Worm (Caenorhabditis elegans): Measurements from ENCODE around the gene K02E10.4.

The K02E10.4 gene

ce11 chrX:2482622-2483021 lies 441 bp upstream of the K02E10.4 start, which contains the start of gene K02E10.6:
K02E10.6 (minus strand) TSS chrX:2482770.
- TF ChIP-seq mep-1 (tag; optimal IDR thresholded peaks at IDR 0.05) (no peak), lsy-2 (tag; optimal IDR thresholded peaks at IDR 0.05) (no peak), elt-2 (tag; optimal IDR thresholded peaks at IDR 0.05) (peak; percentile 14), lin-35 (GFP tag; optimal IDR thresholded peaks at IDR 0.05) (peak in 1 of 2 experiments; percentile 23)

ce11 chrX:2488526-2489098 lies 5.5 kb downstream of the K02E10.4 start, which contains the start of gene hid-1:
hid-1 (plus strand) TSS chrX:2489048.
- TF ChIP-seq tbx-2 (tag; optimal IDR thresholded peaks at IDR 0.05) = peak; percentile 9
- no peak for TF ChIP-seq grh-1 (GFP tag; IDR thresholded peaks at IDR 0.05)
- TF ChIP-seq egl-13 (tag; optimal IDR thresholded peaks at IDR 0.05) = peak; percentile 57
- TF ChIP-seq lin-14 (GFP tag; optimal IDR thresholded peaks at IDR 0.05) = peak; percentile 83
- peak in 1 of 3 experiments; percentile 53 for TF ChIP-seq ceh-82 (tag; optimal IDR thresholded peaks at IDR 0.05)
- TF ChIP-seq ztf-11 (tag; optimal IDR thresholded peaks at IDR 0.05) = peak in 1 of 2 experiments; percentile 46
- peak; percentile 4 for TF ChIP-seq xbp-1 (tag; optimal IDR thresholded peaks at IDR 0.05)
- TF ChIP-seq swsn-7 (tag; optimal IDR thresholded peaks at IDR 0.05) = peak; percentile 13
- peak in 1 of 2 experiments; percentile 11 for TF ChIP-seq lsy-2 (tag; optimal IDR thresholded peaks at IDR 0.05)
- peak; percentile 29 for TF ChIP-seq nhr-47 (tag; optimal IDR thresholded peaks at IDR 0.05)
- TF ChIP-seq unc-86 (tag; optimal IDR thresholded peaks at IDR 0.05) = peak; percentile 51
- peak; percentile 10 for TF ChIP-seq snu-23 (GFP tag; optimal IDR thresholded peaks at IDR 0.05)
- TF ChIP-seq nhr-71 (tag; optimal IDR thresholded peaks at IDR 0.05) = peak; percentile 30
- peak; percentile 38 for TF ChIP-seq rnt-1 (tag; optimal IDR thresholded peaks at IDR 0.05)
- no peak for TF ChIP-seq isw-1 (GFP tag; IDR thresholded peaks at IDR 0.05)
- TF ChIP-seq fkh-10 (GFP tag; optimal IDR thresholded peaks at IDR 0.05) = peak; percentile 11
- no peak for TF ChIP-seq ztf-4 (tag; optimal IDR thresholded peaks at IDR 0.05)
- no peak for TF ChIP-seq nhr-19 (GFP tag; conservative IDR thresholded peaks at IDR 0.05)
- no peak for TF ChIP-seq ceh-8 (GFP tag; optimal IDR thresholded peaks at IDR 0.05)
- peak; percentile 30 for TF ChIP-seq skn-1 (tag; optimal IDR thresholded peaks at IDR 0.05)
- TF ChIP-seq nhr-85 (tag) = peak; percentile 49
- peak; percentile 8 for TF ChIP-seq ces-1 (GFP tag; optimal IDR thresholded peaks at IDR 0.05)

ce11 chrX:2493586-2494175 lies 10.6 kb downstream of the K02E10.4 start:
- no peak for TF ChIP-seq nhr-71 (tag; optimal IDR thresholded peaks at IDR 0.05)
- no peak for TF ChIP-seq C16A3.4 (tag; optimal IDR thresholded peaks at IDR 0.05)
- TF ChIP-seq fkh-8 (tag; optimal IDR thresholded peaks at IDR 0.05) = no peak
- no peak for TF ChIP-seq sptf-1 (tag; optimal IDR thresholded peaks at IDR 0.05)
- no peak for TF ChIP-seq lin-15B (tag; optimal IDR thresholded peaks at IDR 0.05)
- no peak for TF ChIP-seq egl-27 (tag; optimal IDR thresholded peaks at IDR 0.05)
- peak; percentile 1 for TF ChIP-seq snpc-4 (tag; optimal IDR thresholded peaks at IDR 0.05)
- no peak for TF ChIP-seq efl-1 (optimal IDR thresholded peaks at IDR 0.05)
- peak in 1 of 2 experiments; percentile 65 for TF ChIP-seq efl-1 (GFP tag; optimal IDR thresholded peaks at IDR 0.05 in 1 of 2)
- peak; percentile 15 for TF ChIP-seq skn-1 (tag; optimal IDR thresholded peaks at IDR 0.05)
- no peak for TF ChIP-seq ets-5 (GFP tag; IDR thresholded peaks at IDR 0.05)

- TF ChIP-seq nhr-237 (tag; optimal IDR thresholded peaks at IDR 0.05) (no peak), lin-14 (GFP tag; optimal IDR thresholded peaks at IDR 0.05) (peak; percentile 68), unc-98 (GFP tag; IDR thresholded peaks at IDR 0.05) (no peak), fkh-10 (GFP tag; optimal IDR thresholded peaks at IDR 0.05) (peak; percentile 93), pag-3 (tag; optimal IDR thresholded peaks at IDR 0.05; ENCODE audit: borderline replicate concordance, insufficient read depth) (no peak), pax-3 (tag; optimal IDR thresholded peaks at IDR 0.05) (no peak), lin-35 (GFP tag; optimal IDR thresholded peaks at IDR 0.05) (no peak)
Measured at ce11 chrX:2494296-2494695, 11.2 kb downstream of the K02E10.4 start.

Measured in whole organism, L1 larva.